Fruit fly (Drosophila melanogaster) S2 (cell line): ENCODE results near the gene Nna1.

Source experiments
- CG8478 ChIP-seq: fragments of >200 bp; optimal IDR thresholded peaks from 2 replicates; lab custom pipeline; 2018
- CTCF ChIP-seq, 2 experiments: fragments of >200 bp; optimal IDR thresholded peaks; 2 replicates each; lab custom pipeline; 2018

dm6 chrX:13646175-13646574, 45.9 kb upstream of the Nna1 start:
- TF ChIP-seq CG8478 (lab: Kevin White, UChicago) (no peak), CTCF (optimal IDR thresholded peaks at IDR 0.05; lab: Kevin White, UChicago) (no peak)
